Fruit fly (Drosophila melanogaster) whole organism, embryonic: Measurements from ENCODE around the gene PGAP1.
A peak's percentile ranks its signal among the peaks of the same experiment; 100 is the strongest.

ENCODE experiments used
- CG10654 ChIP-seq: fragments of 200-800 bp; sonication (Bioruptor generic); optimal IDR thresholded peaks from 2 replicates; lab custom pipeline; 2016; ENCODE audit warnings: missing biosample characterization, missing genetic modification characterization
- CG11504 ChIP-seq: fragments of 200-800 bp; sonication (Bioruptor generic); optimal IDR thresholded peaks from 3 replicates; lab custom pipeline; 2019; ENCODE audit warnings: missing biosample characterization, mild to moderate bottlenecking, missing genetic modification characterization, moderate library complexity
- CG11695 ChIP-seq: fragments of 200-800 bp; sonication (Bioruptor generic); IDR thresholded peaks from 3 replicates; pipeline ENCODE4 v1.3.6; 2022; ENCODE audit warnings: missing biosample characterization, missing genetic modification characterization
- CG12236 ChIP-seq: fragments of 200-800 bp; sonication (Bioruptor generic); optimal IDR thresholded peaks from 2 replicates; lab custom pipeline; 2016; ENCODE audit warnings: missing biosample characterization, missing genetic modification characterization
- CG13894 ChIP-seq: fragments of 200-800 bp; sonication (Bioruptor generic); optimal IDR thresholded peaks from 3 replicates; lab custom pipeline; 2018; ENCODE audit warnings: missing biosample characterization, mild to moderate bottlenecking, missing genetic modification characterization, moderate library complexity
- CG14965 ChIP-seq: fragments of 200-800 bp; sonication (Bioruptor generic); optimal IDR thresholded peaks from 2 replicates; lab custom pipeline; 2016; ENCODE audit warnings: missing biosample characterization, missing genetic modification characterization, borderline replicate concordance
- CG15073 ChIP-seq: fragments of 200-800 bp; sonication (Bioruptor generic); optimal IDR thresholded peaks from 2 replicates; lab custom pipeline; 2016; ENCODE audit warnings: missing biosample characterization, missing genetic modification characterization
- CG1647 ChIP-seq: fragments of 200-800 bp; sonication (Bioruptor generic); optimal IDR thresholded peaks from 3 replicates; lab custom pipeline; 2016; ENCODE audit warnings: missing biosample characterization, missing genetic modification characterization
- CG17829 ChIP-seq: fragments of 200-800 bp; optimal IDR thresholded peaks from 2 replicates; lab custom pipeline; 2019; ENCODE audit warnings: missing biosample characterization, mild to moderate bottlenecking, missing genetic modification characterization, moderate library complexity
- CG18011 ChIP-seq: fragments of 200-800 bp; sonication (Bioruptor generic); optimal IDR thresholded peaks from 2 replicates; lab custom pipeline; 2017; ENCODE audit warnings: missing biosample characterization, missing genetic modification characterization, mild to moderate bottlenecking, moderate library complexity, missing genotype
- CG18619 ChIP-seq: fragments of 200-800 bp; sonication (Bioruptor generic); optimal IDR thresholded peaks from 3 replicates; lab custom pipeline; 2017; ENCODE audit warnings: missing biosample characterization, mild to moderate bottlenecking, missing genetic modification characterization
- CG2120 ChIP-seq: fragments of 200-800 bp; sonication (Bioruptor generic); optimal IDR thresholded peaks from 3 replicates; lab custom pipeline; 2016; ENCODE audit warnings: missing biosample characterization, missing genetic modification characterization
- CG33557 ChIP-seq: fragments of 200-800 bp; sonication (Bioruptor generic); optimal IDR thresholded peaks from 2 replicates; lab custom pipeline; 2019; ENCODE audit warnings: missing biosample characterization, mild to moderate bottlenecking, missing genetic modification characterization, moderate library complexity
- CG3995 ChIP-seq: fragments of 200-800 bp; sonication (Bioruptor generic); optimal IDR thresholded peaks from 3 replicates; lab custom pipeline; 2016; ENCODE audit warnings: missing biosample characterization, missing genetic modification characterization
- CG6654 ChIP-seq: fragments of 200-800 bp; sonication (Bioruptor generic); optimal IDR thresholded peaks from 2 replicates; lab custom pipeline; 2017; ENCODE audit warnings: missing biosample characterization, mild to moderate bottlenecking, missing genetic modification characterization
- CG6689 ChIP-seq: fragments of 200-800 bp; sonication (Bioruptor generic); IDR thresholded peaks from 2 replicates; pipeline ENCODE4 v1.3.6; 2022; ENCODE audit warnings: missing biosample characterization, missing genetic modification characterization
- CG6791 ChIP-seq: fragments of 200-800 bp; sonication (Bioruptor generic); IDR thresholded peaks from 3 replicates; pipeline ENCODE4 v1.3.6; 2022; ENCODE audit warnings: missing biosample characterization, missing genetic modification characterization; ENCODE audit not compliant: partially characterized antibody
- CG7928 ChIP-seq: fragments of 200-800 bp; sonication (Bioruptor generic); optimal IDR thresholded peaks from 2 replicates; lab custom pipeline; 2017; ENCODE audit warnings: missing biosample characterization, mild to moderate bottlenecking, missing genetic modification characterization
- CG8359 ChIP-seq: fragments of 200-800 bp; sonication (Bioruptor generic); optimal IDR thresholded peaks from 2 replicates; lab custom pipeline; 2017; ENCODE audit warnings: missing biosample characterization, mild to moderate bottlenecking, missing genetic modification characterization, borderline replicate concordance
- CG9215 ChIP-seq: fragments of 200-800 bp; sonication (Bioruptor generic); IDR thresholded peaks from 2 replicates; pipeline ENCODE4 v1.3.6; 2022; ENCODE audit warnings: missing biosample characterization, missing genetic modification characterization
- CHES-1-like ChIP-seq: fragments of 200-800 bp; sonication (Bioruptor generic); optimal IDR thresholded peaks from 2 replicates; lab custom pipeline; 2016; ENCODE audit warnings: missing biosample characterization, missing genetic modification characterization
- Camta ChIP-seq: fragments of 200-800 bp; sonication (Bioruptor generic); optimal IDR thresholded peaks from 2 replicates; lab custom pipeline; 2016; ENCODE audit warnings: missing biosample characterization, missing genetic modification characterization
- Dek ChIP-seq: fragments of 200-800 bp; sonication (Bioruptor generic); optimal IDR thresholded peaks from 3 replicates; lab custom pipeline; 2019; ENCODE audit warnings: missing biosample characterization, mild to moderate bottlenecking, missing genetic modification characterization, moderate library complexity
- Dll ChIP-seq: fragments of 200-800 bp; sonication (Bioruptor generic); IDR thresholded peaks from 4 replicates; pipeline ENCODE4 v1.3.6; 2022; ENCODE audit warnings: missing biosample characterization, missing genetic modification characterization; ENCODE audit not compliant: partially characterized antibody
- E2f1 ChIP-seq: fragments of 200-800 bp; sonication (Bioruptor generic); IDR thresholded peaks from 2 replicates; pipeline ENCODE4 v1.3.6; 2022; ENCODE audit warnings: missing biosample characterization, missing genetic modification characterization
- HmgZ ChIP-seq: fragments of 200-800 bp; sonication (Bioruptor generic); optimal IDR thresholded peaks from 2 replicates; lab custom pipeline; 2018; ENCODE audit warnings: missing biosample characterization, mild to moderate bottlenecking, missing genetic modification characterization
- NK7.1 ChIP-seq: fragments of 200-800 bp; sonication (Bioruptor generic); optimal IDR thresholded peaks from 3 replicates; lab custom pipeline; 2016; ENCODE audit warnings: missing biosample characterization, missing genetic modification characterization
- Pdp1 ChIP-seq, 2 experiments: fragments of 200-800 bp; sonication (Bioruptor generic); optimal IDR thresholded peaks; 3 replicates each; lab custom pipeline; 2016; ENCODE audit warnings: missing biosample characterization in 2 of 2, missing genetic modification characterization in 2 of 2, mild to moderate bottlenecking in 1 of 2, moderate library complexity in 1 of 2
- Vsx1 ChIP-seq: fragments of 200-800 bp; sonication (Bioruptor generic); optimal IDR thresholded peaks from 2 replicates; lab custom pipeline; 2017; ENCODE audit warnings: missing biosample characterization, mild to moderate bottlenecking, missing genetic modification characterization, missing genetic modification reagents
- br ChIP-seq: fragments of >200 bp; optimal IDR thresholded peaks from 2 replicates; lab custom pipeline; 2017
- chinmo ChIP-seq: fragments of 200-800 bp; sonication (Bioruptor generic); IDR thresholded peaks from 4 replicates; pipeline ENCODE4 v1.3.6; 2022; ENCODE audit warnings: missing biosample characterization, missing genetic modification characterization; ENCODE audit not compliant: partially characterized antibody
- en ChIP-seq: fragments of 200-800 bp; sonication (Bioruptor generic); optimal IDR thresholded peaks from 2 replicates; lab custom pipeline; 2016; ENCODE audit warnings: missing biosample characterization, missing genetic modification characterization
- hkb ChIP-seq, 2 experiments: fragments of 200-800 bp in 1 of 2; fragments of >200 bp in 1 of 2; sonication (Bioruptor generic) in 1 of 2; IDR thresholded peaks in 1 of 2; optimal IDR thresholded peaks in 1 of 2; 2 replicates each; pipeline versions ENCODE4 v1.3.6 to Lab custom; 2017 to 2022; ENCODE audit warnings: missing biosample characterization in 1 of 2, missing genetic modification characterization in 1 of 2
- hth ChIP-seq: fragments of >200 bp; optimal IDR thresholded peaks from 2 replicates; lab custom pipeline; 2017; ENCODE audit warnings: inconsistent platforms
- inv ChIP-seq: fragments of 200-800 bp; sonication (Bioruptor generic); IDR thresholded peaks from 2 replicates; pipeline ENCODE4 v1.3.6; 2022; ENCODE audit warnings: missing biosample characterization, missing genetic modification characterization; ENCODE audit not compliant: partially characterized antibody
- klu ChIP-seq: fragments of 200-800 bp; sonication (Bioruptor generic); IDR thresholded peaks from 2 replicates; pipeline ENCODE4 v1.3.6; 2022; ENCODE audit warnings: missing biosample characterization, missing genetic modification characterization
- kni ChIP-seq: fragments of 200-800 bp; sonication (Bioruptor generic); optimal IDR thresholded peaks from 3 replicates; lab custom pipeline; 2017; ENCODE audit warnings: mild to moderate bottlenecking, missing biosample characterization, missing genetic modification reagents, missing genetic modification characterization
- lbe ChIP-seq: fragments of 200-800 bp; sonication (Bioruptor generic); optimal IDR thresholded peaks from 2 replicates; lab custom pipeline; 2016; ENCODE audit warnings: missing biosample characterization, mild to moderate bottlenecking, missing genetic modification characterization
- nmo ChIP-seq: fragments of 200-800 bp; sonication (Bioruptor generic); optimal IDR thresholded peaks from 2 replicates; lab custom pipeline; 2018; ENCODE audit warnings: missing biosample characterization, mild to moderate bottlenecking, missing genetic modification characterization, moderate library complexity
- pnt ChIP-seq: fragments of 200-800 bp; sonication (Bioruptor generic); optimal IDR thresholded peaks from 3 replicates; lab custom pipeline; 2016; ENCODE audit warnings: missing biosample characterization, missing genetic modification characterization
- psq ChIP-seq: fragments of 200-800 bp; sonication (Bioruptor generic); optimal IDR thresholded peaks from 2 replicates; lab custom pipeline; 2017; ENCODE audit warnings: missing biosample characterization, missing genetic modification characterization
- repo ChIP-seq: fragments of 200-800 bp; sonication (Bioruptor generic); optimal IDR thresholded peaks from 2 replicates; lab custom pipeline; 2016; ENCODE audit warnings: missing biosample characterization, missing genetic modification characterization
- sna ChIP-seq: fragments of 200-800 bp; sonication (Bioruptor generic); IDR thresholded peaks from 2 replicates; pipeline ENCODE4 v1.3.6; 2022; ENCODE audit warnings: missing biosample characterization, missing genetic modification characterization; ENCODE audit not compliant: partially characterized antibody
- sqz ChIP-seq: fragments of 200-800 bp; sonication (Bioruptor generic); optimal IDR thresholded peaks from 3 replicates; lab custom pipeline; 2018; ENCODE audit warnings: missing biosample characterization, mild to moderate bottlenecking, missing genetic modification characterization
- ssp ChIP-seq: fragments of 200-800 bp; sonication (Bioruptor generic); IDR thresholded peaks from 2 replicates; pipeline ENCODE4 v1.3.6; 2022; ENCODE audit warnings: missing biosample characterization, missing genetic modification characterization
- tll ChIP-seq, 2 experiments: fragments of 200-800 bp in 1 of 2; fragments of >200 bp in 1 of 2; sonication (Bioruptor generic) in 1 of 2; optimal IDR thresholded peaks; 2 replicates each; lab custom pipeline; 2017 to 2019; ENCODE audit warnings: missing biosample characterization in 2 of 2, missing genetic modification characterization in 2 of 2, mild to moderate bottlenecking in 1 of 2, moderate library complexity in 1 of 2
- tup ChIP-seq: fragments of 200-800 bp; sonication (Bioruptor generic); optimal IDR thresholded peaks from 2 replicates; lab custom pipeline; 2016; ENCODE audit warnings: missing biosample characterization, mild to moderate bottlenecking, missing genetic modification characterization, moderate library complexity

Gene PGAP1

DNA sequence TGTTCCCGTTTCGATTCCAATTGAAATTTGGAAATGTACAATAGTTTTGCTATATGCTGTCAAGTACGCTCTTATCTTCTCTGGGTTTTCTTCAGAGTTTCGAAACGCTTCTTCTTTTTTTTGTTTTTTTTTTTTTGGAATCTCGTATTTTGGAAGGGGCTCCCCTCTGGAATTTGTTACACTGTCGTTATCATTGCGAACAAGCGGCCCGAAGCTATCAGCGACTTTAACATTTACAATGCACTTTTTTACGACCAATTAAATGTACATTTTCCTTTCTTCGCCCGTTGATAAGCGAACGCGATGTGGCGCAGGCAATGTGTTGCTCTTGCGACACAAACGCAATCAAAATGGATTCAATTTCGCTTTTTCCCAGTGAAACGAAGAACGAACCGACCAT is 12.4 kb downstream of the PGAP1 start:
- no peak for TF ChIP-seq tll (GFP tag; optimal IDR thresholded peaks at IDR 0.05; lab: Kevin White, UChicago)
- TF ChIP-seq CG12236 (GFP tag; lab: Kevin White, UChicago): no peak
- TF ChIP-seq CG8359 (GFP tag; lab: Kevin White, UChicago): no peak
- TF ChIP-seq chinmo: 0 out of 4 replicates have a peak, but pooled peaks have one; percentile 33
- TF ChIP-seq CG13894 (tag; lab: Kevin White, UChicago): no peak
- TF ChIP-seq CG1647 (GFP tag; lab: Kevin White, UChicago): no peak
- no peak for TF ChIP-seq CG18619
- TF ChIP-seq Pdp1 (GFP tag; optimal IDR thresholded peaks at IDR 0.05; lab: Kevin White, UChicago): peak in 1 of 2 experiments; percentile 0
- TF ChIP-seq CHES-1-like (GFP tag; lab: Kevin White, UChicago): no peak
- no peak for TF ChIP-seq hth
- TF ChIP-seq CG18011 (GFP tag; lab: Kevin White, UChicago): no peak
- no peak for TF ChIP-seq br (lab: Kevin White, UChicago)
- TF ChIP-seq klu (GFP tag; lab: Robert Waterston, UW): no peak
- no peak for TF ChIP-seq pnt (GFP tag; lab: Kevin White, UChicago)

DNA sequence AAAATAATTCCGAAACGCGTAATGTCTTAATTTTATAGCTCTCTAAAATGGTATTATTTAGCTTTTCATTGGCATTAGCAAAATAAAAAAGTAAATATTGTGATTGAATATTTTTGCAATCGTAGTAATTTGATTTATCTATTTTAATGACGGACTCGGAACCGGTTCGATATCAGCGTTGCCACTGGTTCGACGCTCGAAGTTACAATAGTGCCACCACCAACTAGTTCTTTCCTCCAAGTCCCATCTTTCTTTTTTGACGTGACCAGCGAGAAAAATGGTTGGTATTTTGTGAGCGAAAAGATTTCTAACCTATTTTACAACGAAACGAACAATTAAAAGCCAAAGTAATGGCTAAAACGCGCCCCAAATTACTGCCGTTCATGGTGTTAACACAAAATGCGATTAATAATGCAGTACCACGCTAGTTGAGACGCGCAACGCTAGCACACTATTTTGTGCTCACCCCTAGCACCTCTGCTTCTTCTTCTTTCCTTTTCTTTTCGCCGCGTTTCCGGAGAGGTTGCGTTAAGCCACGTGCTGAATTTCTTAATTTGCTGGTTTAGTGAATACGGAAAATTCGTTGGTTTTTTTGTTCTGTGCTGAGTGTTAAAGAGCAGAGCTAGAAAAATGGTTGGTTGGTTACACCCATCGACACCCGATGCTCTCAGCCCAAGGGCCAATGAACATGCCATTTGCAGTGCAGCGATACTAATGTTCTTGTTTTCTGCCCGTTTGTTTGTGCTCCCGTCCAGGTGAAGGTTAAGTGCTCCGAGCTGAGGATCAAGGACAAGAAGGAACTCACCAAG is 16.8 kb downstream of the PGAP1 start, which contains the start of gene RpL35:
Gene RpL35, plus strand, starts transcription at position 159 of the 809 bp plus-strand sequence.
- TF ChIP-seq HmgZ (tag; lab: Kevin White, UChicago) (peak; percentile 48), CG6791 (GFP tag; lab: Robert Waterston, UW) (no peak; the same call in 2 of the 3 replicates), sqz (GFP tag; lab: Kevin White, UChicago) (peak; percentile 36), CG3995 (GFP tag; lab: Kevin White, UChicago) (peak; percentile 62), CG7928 (no peak), tup (GFP tag; lab: Kevin White, UChicago) (no peak), CG15073 (GFP tag; lab: Kevin White, UChicago) (no peak), CG33557 (peak; percentile 25), nmo (GFP tag; lab: Kevin White, UChicago) (peak; percentile 45), en (GFP tag; lab: Kevin White, UChicago) (peak; percentile 52), inv (GFP tag; lab: Robert Waterston, UW) (peak; percentile 46; the same call in 1 of the 2 replicates), NK7.1 (GFP tag; lab: Kevin White, UChicago) (peak; percentile 37), CG14965 (GFP tag; lab: Kevin White, UChicago) (no peak), CG17829 (tag; lab: Kevin White, UChicago) (peak; percentile 17), CG10654 (peak; percentile 13), Vsx1 (GFP tag; lab: Kevin White, UChicago) (no peak), sna (0 out of 2 replicates have a peak, but pooled peaks have one; percentile 43), psq (GFP tag; lab: Kevin White, UChicago) (no peak), CG2120 (GFP tag; lab: Kevin White, UChicago) (peak; percentile 23), repo (GFP tag; lab: Kevin White, UChicago) (no peak), E2f1 (GFP tag; lab: Robert Waterston, UW) (0 out of 2 replicates have a peak, but pooled peaks have one; percentile 22), CG6654 (GFP tag; lab: Kevin White, UChicago) (no peak), CG6689 (GFP tag; lab: Robert Waterston, UW) (no peak), lbe (GFP tag; lab: Kevin White, UChicago) (no peak), CG11504 (tag; lab: Kevin White, UChicago) (no peak), CG9215 (GFP tag; lab: Robert Waterston, UW) (no peak), ssp (no peak), Dek (tag; lab: Kevin White, UChicago) (no peak), CG11695 (GFP tag; lab: Robert Waterston, UW) (0 out of 3 replicates have a peak, but pooled peaks have one; percentile 23), Camta (GFP tag; lab: Kevin White, UChicago) (peak; percentile 49), hkb (optimal IDR thresholded peaks at IDR 0.05; lab: Kevin White, UChicago) (no peak), hkb (GFP tag; IDR thresholded peaks at IDR 0.05; lab: Robert Waterston, UW) (peak; percentile 35; the same call in 1 of the 2 replicates), Dll (GFP tag; lab: Robert Waterston, UW) (peak; percentile 58; the same call in 3 of the 4 replicates), kni (GFP tag; lab: Kevin White, UChicago) (peak; percentile 68)
